Worm (Caenorhabditis elegans) whole organism, early embryonic: ENCODE data around the gene mihp-2.

Source experiments
- ama-1 ChIP-seq: fragments of 150-350 bp; optimal IDR thresholded peaks from 2 replicates; lab custom pipeline; 2014
- ceh-13 ChIP-seq: fragments of 200-800 bp; sonication (Bioruptor generic); optimal IDR thresholded peaks from 2 replicates; lab custom pipeline; 2018; ENCODE audit warnings: mild to moderate bottlenecking, missing genetic modification characterization, missing compliant biosample characterization
- ets-7 ChIP-seq: sonication (generic microtip); optimal IDR thresholded peaks from 2 replicates; lab custom pipeline; 2016; ENCODE audit warnings: missing genotype, missing genetic modification characterization, missing compliant biosample characterization
- hmg-4 ChIP-seq: fragments of 200-800 bp; sonication (Bioruptor generic); optimal IDR thresholded peaks from 2 replicates; lab custom pipeline; 2018; ENCODE audit warnings: mild to moderate bottlenecking, missing genetic modification characterization, missing compliant biosample characterization
- hnd-1 ChIP-seq: sonication (generic microtip); optimal IDR thresholded peaks from 2 replicates; lab custom pipeline; 2016; ENCODE audit warnings: missing genetic modification characterization, missing compliant biosample characterization
- scrt-1 ChIP-seq: fragments of 200-800 bp; sonication (Bioruptor generic); IDR thresholded peaks from 2 replicates; pipeline ENCODE4 v1.3.6; 2022; ENCODE audit warnings: missing genetic modification characterization, missing compliant biosample characterization

DNA sequence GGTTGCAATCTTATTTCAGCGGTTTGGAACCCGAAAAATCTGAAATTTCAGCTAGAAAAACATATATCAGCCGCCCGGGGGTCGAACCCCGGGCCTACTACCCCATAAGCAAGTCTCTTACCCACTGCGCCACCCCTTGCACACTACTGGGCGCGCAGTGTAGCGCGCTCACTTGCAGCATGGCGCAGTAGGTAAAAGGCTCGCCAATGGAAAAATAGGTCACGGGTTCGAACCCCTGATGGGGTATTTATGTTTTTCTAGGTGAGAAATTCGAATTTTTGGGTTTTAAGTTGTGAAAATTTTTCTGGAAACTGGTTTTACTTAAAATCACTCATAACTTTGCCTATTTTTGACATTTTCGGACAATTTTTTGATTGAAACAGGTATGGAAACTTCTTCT is 9.0 kb downstream of the mihp-2 start:
- TF ChIP-seq ama-1 (lab: Kevin White, UChicago) (no peak), ets-7 (tag; lab: Kevin White, UChicago) (no peak), ceh-13 (GFP tag; lab: Kevin White, UChicago) (no peak), hnd-1 (tag; lab: Kevin White, UChicago) (no peak), hmg-4 (GFP tag; lab: Kevin White, UChicago) (no peak), scrt-1 (GFP tag; lab: Robert Waterston, UW) (no peak)
